Worm (Caenorhabditis elegans): Measurements from ENCODE around the gene pam-1.

ce11 chrIV:7499302-7499701 is 51.3 kb downstream of the pam-1 start:
- no peak for TF ChIP-seq lin-15B (tag; optimal IDR thresholded peaks at IDR 0.05)
- TF ChIP-seq duxl-1 (tag; optimal IDR thresholded peaks at IDR 0.05; ENCODE audit: poor library complexity): no peak
- no peak for TF ChIP-seq unc-62 (GFP tag; optimal IDR thresholded peaks at IDR 0.05 in 1 of 2)
- no peak for TF ChIP-seq unc-62 (tag; optimal IDR thresholded peaks at IDR 0.05)
- TF ChIP-seq ceh-82 (tag; optimal IDR thresholded peaks at IDR 0.05): no peak
- no peak for TF ChIP-seq ama-1 (optimal IDR thresholded peaks at IDR 0.05)
- TF ChIP-seq spr-3 (GFP tag; optimal IDR thresholded peaks at IDR 0.05): no peak
- TF ChIP-seq aly-2 (tag; optimal IDR thresholded peaks at IDR 0.05): no peak
